Worm (Caenorhabditis elegans) whole organism, late embryonic: ENCODE results near the gene F27D9.13.

Experiments used
- F13H6.1 ChIP-seq: sonication (generic microtip); optimal IDR thresholded peaks from 2 replicates; lab custom pipeline; 2016; ENCODE audit warnings: missing genetic modification characterization, missing compliant biosample characterization
- T23F11.4 ChIP-seq: fragments of 200-800 bp; sonication (Bioruptor generic); optimal IDR thresholded peaks from 2 replicates; lab custom pipeline; 2018; ENCODE audit warnings: mild to moderate bottlenecking, missing genetic modification characterization, missing compliant biosample characterization
- Y22D7AL.16 ChIP-seq: sonication (generic microtip); optimal IDR thresholded peaks from 2 replicates; lab custom pipeline; 2016; ENCODE audit warnings: missing genetic modification characterization, missing compliant biosample characterization
- ama-1 ChIP-seq: fragments of 150-350 bp; optimal IDR thresholded peaks from 2 replicates; lab custom pipeline; 2014
- ceh-14 ChIP-seq: sonication (generic microtip); optimal IDR thresholded peaks from 2 replicates; lab custom pipeline; 2016; ENCODE audit warnings: missing genotype, missing genetic modification characterization, missing compliant biosample characterization
- ceh-18 ChIP-seq: sonication (generic microtip); optimal IDR thresholded peaks from 2 replicates; lab custom pipeline; 2016; ENCODE audit warnings: missing genetic modification characterization, missing compliant biosample characterization
- ceh-19 ChIP-seq: fragments of 200-800 bp; sonication (Bioruptor generic); optimal IDR thresholded peaks from 2 replicates; lab custom pipeline; 2018; ENCODE audit warnings: mild to moderate bottlenecking, missing genetic modification characterization, missing compliant biosample characterization
- ceh-2 ChIP-seq: sonication (generic microtip); optimal IDR thresholded peaks from 2 replicates; lab custom pipeline; 2016; ENCODE audit warnings: missing genotype, missing genetic modification characterization, missing compliant biosample characterization
- ceh-24 ChIP-seq: sonication (generic microtip); optimal IDR thresholded peaks from 2 replicates; lab custom pipeline; 2016; ENCODE audit warnings: mild to moderate bottlenecking, missing genetic modification characterization, missing compliant biosample characterization
- ceh-30 ChIP-seq: fragments of 150-350 bp; optimal IDR thresholded peaks from 2 replicates; lab custom pipeline; 2014; ENCODE audit warnings: missing biosample characterization, missing genetic modification characterization
- ceh-31 ChIP-seq: sonication (generic microtip); optimal IDR thresholded peaks from 2 replicates; lab custom pipeline; 2016; ENCODE audit warnings: missing genetic modification characterization, missing compliant biosample characterization
- ceh-34 ChIP-seq: sonication (generic microtip); optimal IDR thresholded peaks from 2 replicates; lab custom pipeline; 2016; ENCODE audit warnings: mild to moderate bottlenecking, missing genetic modification characterization, missing compliant biosample characterization
- che-1 ChIP-seq: sonication (generic microtip); optimal IDR thresholded peaks from 2 replicates; lab custom pipeline; 2016; ENCODE audit warnings: mild to moderate bottlenecking, missing genetic modification characterization, missing compliant biosample characterization
- dmd-4 ChIP-seq: sonication (generic microtip); optimal IDR thresholded peaks from 2 replicates; lab custom pipeline; 2016; ENCODE audit warnings: borderline replicate concordance, missing genetic modification characterization, missing compliant biosample characterization
- dve-1 ChIP-seq: sonication (generic microtip); optimal IDR thresholded peaks from 2 replicates; lab custom pipeline; 2017; ENCODE audit warnings: antibody characterized with exemption, mild to moderate bottlenecking, missing genetic modification characterization, missing compliant biosample characterization
- elt-2 ChIP-seq: sonication (generic microtip); optimal IDR thresholded peaks from 2 replicates; lab custom pipeline; 2016; ENCODE audit warnings: missing genetic modification reagents, missing genetic modification characterization, missing compliant biosample characterization
- ets-4 ChIP-seq: sonication (generic microtip); optimal IDR thresholded peaks from 2 replicates; lab custom pipeline; 2016; ENCODE audit warnings: missing genetic modification characterization, missing compliant biosample characterization
- fkh-10 ChIP-seq: fragments of 150-350 bp; optimal IDR thresholded peaks from 2 replicates; lab custom pipeline; 2014; ENCODE audit warnings: missing biosample characterization, missing genetic modification reagents, missing genetic modification characterization
- fkh-6 ChIP-seq: sonication (generic microtip); optimal IDR thresholded peaks from 2 replicates; lab custom pipeline; 2016; ENCODE audit warnings: missing genetic modification characterization, missing compliant biosample characterization
- hlh-13 ChIP-seq: fragments of 200-800 bp; sonication (Bioruptor generic); optimal IDR thresholded peaks from 2 replicates; lab custom pipeline; 2018; ENCODE audit warnings: mild to moderate bottlenecking, missing genetic modification characterization, missing compliant biosample characterization
- hlh-15 ChIP-seq: sonication (generic microtip); optimal IDR thresholded peaks from 2 replicates; lab custom pipeline; 2016; ENCODE audit warnings: missing genetic modification characterization, missing compliant biosample characterization
- hlh-30 ChIP-seq: sonication (generic microtip); optimal IDR thresholded peaks from 2 replicates; lab custom pipeline; 2017; ENCODE audit warnings: antibody characterized with exemption, missing genetic modification characterization, missing compliant biosample characterization; ENCODE audit not compliant: insufficient read depth
- hlh-6 ChIP-seq: sonication (generic microtip); optimal IDR thresholded peaks from 2 replicates; lab custom pipeline; 2016; ENCODE audit warnings: missing genotype, missing genetic modification characterization, missing compliant biosample characterization
- lim-6 ChIP-seq: sonication (generic microtip); optimal IDR thresholded peaks from 2 replicates; lab custom pipeline; 2016; ENCODE audit warnings: missing genetic modification characterization, missing compliant biosample characterization
- madf-2 ChIP-seq: sonication (generic microtip); optimal IDR thresholded peaks from 2 replicates; lab custom pipeline; 2017; ENCODE audit warnings: missing genetic modification characterization, missing compliant biosample characterization
- nfya-1 ChIP-seq: sonication (generic microtip); optimal IDR thresholded peaks from 2 replicates; lab custom pipeline; 2017; ENCODE audit warnings: missing genetic modification characterization, mild to moderate bottlenecking, missing compliant biosample characterization, antibody characterized with exemption, moderate library complexity
- nhr-11 ChIP-seq: fragments of 150-350 bp; optimal IDR thresholded peaks from 2 replicates; lab custom pipeline; 2014; ENCODE audit warnings: missing biosample characterization, missing genetic modification characterization
- pag-3 ChIP-seq: sonication (generic microtip); optimal IDR thresholded peaks from 2 replicates; lab custom pipeline; 2016; ENCODE audit warnings: missing compliant biosample characterization, missing genetic modification characterization, borderline replicate concordance
- pha-2 ChIP-seq: sonication (generic microtip); optimal IDR thresholded peaks from 2 replicates; lab custom pipeline; 2017; ENCODE audit warnings: mild to moderate bottlenecking, missing genetic modification characterization, missing compliant biosample characterization
- pha-4 ChIP-seq: fragments of 150-350 bp; optimal IDR thresholded peaks from 2 replicates; lab custom pipeline; 2018; ENCODE audit warnings: missing biosample characterization, missing genetic modification reagents, missing genetic modification characterization
- pros-1 ChIP-seq: fragments of 150-350 bp; optimal IDR thresholded peaks from 2 replicates; lab custom pipeline; 2014; ENCODE audit warnings: missing biosample characterization, missing genetic modification reagents, missing genetic modification characterization
- ref-2 ChIP-seq: sonication (generic microtip); optimal IDR thresholded peaks from 2 replicates; lab custom pipeline; 2016; ENCODE audit warnings: missing genetic modification characterization, missing compliant biosample characterization
- rnt-1 ChIP-seq: sonication (generic microtip); optimal IDR thresholded peaks from 2 replicates; lab custom pipeline; 2016; ENCODE audit warnings: missing genetic modification characterization, missing compliant biosample characterization
- sdc-2 ChIP-seq: sonication (generic microtip); optimal IDR thresholded peaks from 2 replicates; lab custom pipeline; 2016; ENCODE audit warnings: missing genotype, missing genetic modification characterization, missing compliant biosample characterization
- syd-9 ChIP-seq: sonication (generic microtip); optimal IDR thresholded peaks from 2 replicates; lab custom pipeline; 2016; ENCODE audit warnings: mild to moderate bottlenecking, missing genetic modification characterization, moderate library complexity, missing compliant biosample characterization
- tbx-2 ChIP-seq: sonication (generic microtip); optimal IDR thresholded peaks from 2 replicates; lab custom pipeline; 2016; ENCODE audit warnings: missing genetic modification characterization, missing compliant biosample characterization
- ttx-3 ChIP-seq: sonication (generic microtip); optimal IDR thresholded peaks from 2 replicates; lab custom pipeline; 2016; ENCODE audit warnings: missing genetic modification reagents, missing genetic modification characterization, missing compliant biosample characterization
- unc-3 ChIP-seq, 2 experiments: fragments of 200-800 bp in 1 of 2; sonication (Bioruptor generic) in 1 of 2; sonication (generic microtip) in 1 of 2; conservative IDR thresholded peaks in 1 of 2; optimal IDR thresholded peaks in 1 of 2; 2 replicates each; pipeline versions ENCODE4 v1.3.6 to Lab custom; 2016 to 2022; ENCODE audit warnings: missing compliant biosample characterization in 2 of 2, missing genetic modification characterization in 2 of 2, missing genetic modification reagents in 1 of 2
- unc-42 ChIP-seq: sonication (generic microtip); optimal IDR thresholded peaks from 2 replicates; lab custom pipeline; 2016; ENCODE audit warnings: missing genotype, missing genetic modification characterization, missing compliant biosample characterization
- unc-55 ChIP-seq: sonication (generic microtip); optimal IDR thresholded peaks from 2 replicates; lab custom pipeline; 2017; ENCODE audit warnings: missing biosample characterization, missing genetic modification reagents, missing genetic modification characterization

The F27D9.13 gene

ce11 chrX:7652308-7652707 is 14.9 kb downstream of the F27D9.13 start:
- no peak for TF ChIP-seq dve-1 (tag; lab: Kevin White, UChicago)
- peak; percentile 12 for TF ChIP-seq elt-2 (tag; lab: Kevin White, UChicago)

- peak; percentile 39 for TF ChIP-seq rnt-1
- TF ChIP-seq lim-6 (tag; lab: Kevin White, UChicago), result peak; percentile 24
- no peak for TF ChIP-seq ttx-3
- no peak for TF ChIP-seq pros-1 (tag; lab: Kevin White, UChicago)
- TF ChIP-seq F13H6.1 (tag; lab: Kevin White, UChicago), result peak; percentile 45
- TF ChIP-seq ceh-34 (tag; lab: Kevin White, UChicago), result peak; percentile 78
- peak; percentile 64 for TF ChIP-seq ceh-19 (GFP tag; lab: Kevin White, UChicago)
- peak; percentile 51 for TF ChIP-seq ceh-14 (tag; lab: Kevin White, UChicago)
- TF ChIP-seq dmd-4, result peak; percentile 10
- TF ChIP-seq Y22D7AL.16, result no peak
- peak; percentile 0 for TF ChIP-seq unc-55
- TF ChIP-seq nfya-1 (tag; lab: Kevin White, UChicago), result peak; percentile 51
- TF ChIP-seq che-1 (tag; lab: Kevin White, UChicago), result no peak
- 0 out of 2 replicates have a peak, but pooled peaks have one; percentile 15 for TF ChIP-seq unc-3 (GFP tag; conservative IDR thresholded peaks at IDR 0.05; lab: Robert Waterston, UW)
- TF ChIP-seq unc-3 (tag; optimal IDR thresholded peaks at IDR 0.05; lab: Kevin White, UChicago), result no peak
- TF ChIP-seq ceh-2, result peak; percentile 37
- TF ChIP-seq T23F11.4, result no peak
- TF ChIP-seq tbx-2 (tag; lab: Kevin White, UChicago), result peak; percentile 44
- TF ChIP-seq sdc-2 (tag; lab: Kevin White, UChicago), result peak; percentile 70
- TF ChIP-seq syd-9, result peak; percentile 69
- TF ChIP-seq nhr-11 (tag; lab: Kevin White, UChicago), result no peak
- peak; percentile 68 for TF ChIP-seq ceh-31
- TF ChIP-seq pha-4 (tag; lab: Kevin White, UChicago), result no peak
- TF ChIP-seq ceh-18, result peak; percentile 38
- TF ChIP-seq hlh-6 (tag; lab: Kevin White, UChicago), result peak; percentile 63
- no peak for TF ChIP-seq ref-2 (tag; lab: Kevin White, UChicago)
- peak; percentile 13 for TF ChIP-seq pha-2 (tag; lab: Kevin White, UChicago)
- no peak for TF ChIP-seq madf-2 (tag; lab: Kevin White, UChicago)
- peak; percentile 17 for TF ChIP-seq hlh-30 (tag; lab: Kevin White, UChicago)
- TF ChIP-seq fkh-10, result peak; percentile 5
- peak; percentile 49 for TF ChIP-seq unc-42
These were observed 15.9 kb downstream of the F27D9.13 start for ce11 chrX:7651219-7651958.

- no peak for TF ChIP-seq pros-1 (tag; lab: Kevin White, UChicago)
- no peak for TF ChIP-seq hlh-13 (GFP tag; lab: Kevin White, UChicago)
- no peak for TF ChIP-seq hlh-15 (tag; lab: Kevin White, UChicago)
- TF ChIP-seq unc-3 (GFP tag; conservative IDR thresholded peaks at IDR 0.05; lab: Robert Waterston, UW), result no peak
- no peak for TF ChIP-seq unc-3 (tag; optimal IDR thresholded peaks at IDR 0.05; lab: Kevin White, UChicago)
- TF ChIP-seq ceh-19 (GFP tag; lab: Kevin White, UChicago), result no peak
- no peak for TF ChIP-seq ceh-14 (tag; lab: Kevin White, UChicago)
- no peak for TF ChIP-seq pag-3
- TF ChIP-seq ama-1 (lab: Kevin White, UChicago), result no peak
- TF ChIP-seq ets-4 (tag; lab: Kevin White, UChicago), result no peak
- no peak for TF ChIP-seq fkh-6 (tag; lab: Kevin White, UChicago)
- no peak for TF ChIP-seq unc-42
- TF ChIP-seq sdc-2 (tag; lab: Kevin White, UChicago), result no peak
- no peak for TF ChIP-seq ceh-24
- TF ChIP-seq ceh-30 (tag; lab: Kevin White, UChicago), result no peak
These were observed 21.9 kb downstream of the F27D9.13 start, which contains the start of gene F26A10.2 for ce11 chrX:7645313-7645712. TSS of gene F26A10.2 (minus strand) at chrX:7645413.
